Worm (Caenorhabditis elegans) whole organism, mixed stage, embryonic: ENCODE data around the gene osm-11.

Source experiments
- bed-3 ChIP-seq: fragments of 200-800 bp; sonication (Bioruptor generic); optimal IDR thresholded peaks from 3 replicates; lab custom pipeline; 2018; ENCODE audit warnings: mild to moderate bottlenecking, missing genetic modification characterization, moderate library complexity, missing compliant biosample characterization
- ceh-39 ChIP-seq: fragments of 150-350 bp; optimal IDR thresholded peaks from 2 replicates; lab custom pipeline; 2014; ENCODE audit warnings: missing biosample characterization, missing genetic modification characterization
- ceh-43 ChIP-seq: fragments of 200-800 bp; sonication (Bioruptor generic); optimal IDR thresholded peaks from 2 replicates; lab custom pipeline; 2018; ENCODE audit warnings: mild to moderate bottlenecking, missing genetic modification characterization, moderate library complexity, missing compliant biosample characterization
- ces-1 ChIP-seq: fragments of 150-350 bp; optimal IDR thresholded peaks from 2 replicates; lab custom pipeline; 2014; ENCODE audit warnings: missing biosample characterization, missing genetic modification reagents, missing genetic modification characterization
- cnd-1 ChIP-seq: fragments of 200-800 bp; sonication (Bioruptor generic); optimal IDR thresholded peaks from 2 replicates; lab custom pipeline; 2018; ENCODE audit warnings: mild to moderate bottlenecking, missing genetic modification characterization, missing compliant biosample characterization
- drap-1 ChIP-seq: fragments of 200-800 bp; sonication (Bioruptor generic); optimal IDR thresholded peaks from 3 replicates; lab custom pipeline; 2018; ENCODE audit warnings: mild to moderate bottlenecking, missing genetic modification characterization, missing compliant biosample characterization
- elt-1 ChIP-seq: sonication (generic microtip); optimal IDR thresholded peaks from 2 replicates; lab custom pipeline; 2017; ENCODE audit warnings: missing genetic modification characterization, mild to moderate bottlenecking, missing compliant biosample characterization, antibody characterized with exemption, moderate library complexity, borderline replicate concordance; ENCODE audit not compliant: insufficient read depth
- flh-1 ChIP-seq: fragments of 200-800 bp; sonication (Bioruptor generic); optimal IDR thresholded peaks from 2 replicates; lab custom pipeline; 2018; ENCODE audit warnings: mild to moderate bottlenecking, missing genetic modification characterization, moderate library complexity, missing compliant biosample characterization
- ham-2 ChIP-seq: fragments of 200-800 bp; sonication (Bioruptor generic); optimal IDR thresholded peaks from 2 replicates; lab custom pipeline; 2018; ENCODE audit warnings: mild to moderate bottlenecking, missing genetic modification characterization, missing compliant biosample characterization
- hlh-1 ChIP-seq: fragments of 150-350 bp; optimal IDR thresholded peaks from 2 replicates; lab custom pipeline; 2014; ENCODE audit warnings: missing biosample characterization, missing genetic modification reagents, missing genetic modification characterization
- lin-13 ChIP-seq: fragments of 150-350 bp; optimal IDR thresholded peaks from 2 replicates; lab custom pipeline; 2014; ENCODE audit warnings: missing biosample characterization, missing genetic modification characterization
- lin-32 ChIP-seq: fragments of 200-800 bp; sonication (Bioruptor generic); optimal IDR thresholded peaks from 2 replicates; lab custom pipeline; 2018; ENCODE audit warnings: mild to moderate bottlenecking, missing genetic modification characterization, missing compliant biosample characterization
- lsy-2 ChIP-seq: fragments of 150-350 bp; optimal IDR thresholded peaks from 2 replicates; lab custom pipeline; 2014; ENCODE audit warnings: missing biosample characterization, missing genetic modification characterization
- mab-5 ChIP-seq: fragments of 150-350 bp; optimal IDR thresholded peaks from 2 replicates; lab custom pipeline; 2014; ENCODE audit warnings: missing biosample characterization, missing genetic modification characterization
- mls-2 ChIP-seq: sonication (generic microtip); optimal IDR thresholded peaks from 2 replicates; lab custom pipeline; 2016; ENCODE audit warnings: mild to moderate bottlenecking, missing genetic modification characterization, moderate library complexity, missing compliant biosample characterization
- nhr-12 ChIP-seq: fragments of 150-350 bp; optimal IDR thresholded peaks from 2 replicates; lab custom pipeline; 2014; ENCODE audit warnings: missing biosample characterization, missing genetic modification characterization
- nhr-2 ChIP-seq: fragments of 150-350 bp; optimal IDR thresholded peaks from 2 replicates; lab custom pipeline; 2014; ENCODE audit warnings: missing biosample characterization, missing genetic modification characterization
- nhr-237 ChIP-seq: fragments of 150-350 bp; optimal IDR thresholded peaks from 2 replicates; lab custom pipeline; 2014; ENCODE audit warnings: missing biosample characterization, missing genetic modification characterization
- nhr-28 ChIP-seq: fragments of 150-350 bp; optimal IDR thresholded peaks from 2 replicates; lab custom pipeline; 2014; ENCODE audit warnings: missing biosample characterization, missing genetic modification characterization
- nhr-76 ChIP-seq: sonication (generic microtip); optimal IDR thresholded peaks from 2 replicates; lab custom pipeline; 2017; ENCODE audit warnings: missing biosample characterization, missing genetic modification characterization
- snpc-4 ChIP-seq: fragments of 150-350 bp; optimal IDR thresholded peaks from 2 replicates; lab custom pipeline; 2014; ENCODE audit warnings: missing biosample characterization, missing genetic modification characterization
- sptf-1 ChIP-seq: sonication (generic microtip); optimal IDR thresholded peaks from 2 replicates; lab custom pipeline; 2017; ENCODE audit warnings: mild to moderate bottlenecking, missing genetic modification characterization, moderate library complexity, missing compliant biosample characterization
- tbx-8 ChIP-seq: fragments of 200-800 bp; sonication (Bioruptor generic); optimal IDR thresholded peaks from 2 replicates; lab custom pipeline; 2018; ENCODE audit warnings: mild to moderate bottlenecking, missing genetic modification characterization, moderate library complexity, missing compliant biosample characterization
- unc-120 ChIP-seq: sonication (generic microtip); optimal IDR thresholded peaks from 2 replicates; lab custom pipeline; 2017; ENCODE audit warnings: missing genetic modification characterization, missing compliant biosample characterization; ENCODE audit not compliant: poor library complexity, severe bottlenecking
- unc-62 ChIP-seq: fragments of 150-350 bp; optimal IDR thresholded peaks from 2 replicates; lab custom pipeline; 2014; ENCODE audit warnings: missing biosample characterization, missing genetic modification reagents, missing genetic modification characterization
- zip-8 ChIP-seq: fragments of 150-350 bp; optimal IDR thresholded peaks from 2 replicates; lab custom pipeline; 2014; ENCODE audit warnings: missing biosample characterization, missing genetic modification characterization
- ztf-11 ChIP-seq: fragments of 150-350 bp; optimal IDR thresholded peaks from 2 replicates; lab custom pipeline; 2014; ENCODE audit warnings: missing biosample characterization, missing genetic modification characterization

The osm-11 gene

ce11 chrX:17419813-17420584, 1.4 kb downstream of the osm-11 start:
- TF ChIP-seq lin-13 (tag; lab: Kevin White, UChicago): no peak
- no peak for TF ChIP-seq elt-1 (tag; lab: Kevin White, UChicago)
- no peak for TF ChIP-seq cnd-1 (tag; lab: Kevin White, UChicago)
- TF ChIP-seq nhr-76: no peak
- no peak for TF ChIP-seq unc-120 (tag; lab: Kevin White, UChicago)
- no peak for TF ChIP-seq lsy-2

- TF ChIP-seq cnd-1 (tag; lab: Kevin White, UChicago) (no peak), hlh-1 (no peak), ces-1 (no peak), ztf-11 (tag; lab: Kevin White, UChicago) (no peak)
These were observed 3.8 kb downstream of the osm-11 start for ce11 chrX:17417505-17418004.

- TF ChIP-seq mls-2 (peak; percentile 64), sptf-1 (tag; lab: Kevin White, UChicago) (peak; percentile 62), zip-8 (tag; lab: Kevin White, UChicago) (no peak), ham-2 (peak; percentile 49), cnd-1 (tag; lab: Kevin White, UChicago) (no peak)
- TF ChIP-seq, all 35 proteins: peak for 3
These were observed 7.5 kb downstream of the osm-11 start, which contains the start of gene crb-1 for ce11 chrX:17413868-17414267. crb-1 (minus strand) TSS chrX:17414014.

- TF ChIP-seq zip-8 (tag; lab: Kevin White, UChicago): peak; percentile 42
- TF ChIP-seq ceh-43 (GFP tag; lab: Kevin White, UChicago): no peak
- no peak for TF ChIP-seq lin-32 (GFP tag; lab: Kevin White, UChicago)
These were observed 8.7 kb downstream of the osm-11 start for ce11 chrX:17412642-17413041.

ce11 chrX:17408855-17409254, 12.5 kb downstream of the osm-11 start:
- TF ChIP-seq ztf-11 (tag; lab: Kevin White, UChicago) (no peak), drap-1 (GFP tag; lab: Kevin White, UChicago) (no peak), ces-1 (no peak), hlh-1 (no peak), snpc-4 (tag; lab: Kevin White, UChicago) (no peak), lin-13 (tag; lab: Kevin White, UChicago) (no peak)

- TF ChIP-seq ces-1 (no peak), ceh-39 (no peak), drap-1 (GFP tag; lab: Kevin White, UChicago) (no peak), nhr-237 (tag; lab: Kevin White, UChicago) (no peak), ham-2 (no peak), mls-2 (no peak)
These were observed 18.3 kb downstream of the osm-11 start for ce11 chrX:17403058-17403457.

ce11 chrX:17401264-17401663, 20.1 kb downstream of the osm-11 start, which contains the start of gene F11C7.6:
F11C7.6 (plus strand) TSS chrX:17401564.
- no peak for TF ChIP-seq hlh-1
- TF ChIP-seq elt-1 (tag; lab: Kevin White, UChicago): no peak
- no peak for TF ChIP-seq ham-2
- no peak for TF ChIP-seq mab-5
- TF ChIP-seq ceh-43 (GFP tag; lab: Kevin White, UChicago): no peak
- TF ChIP-seq nhr-2: no peak
- no peak for TF ChIP-seq nhr-76

ce11 chrX:17400425-17400824, 21.0 kb downstream of the osm-11 start:
- TF ChIP-seq nhr-12 (no peak), lin-32 (GFP tag; lab: Kevin White, UChicago) (no peak), zip-8 (tag; lab: Kevin White, UChicago) (no peak), nhr-28 (tag; lab: Kevin White, UChicago) (no peak), ham-2 (no peak), drap-1 (GFP tag; lab: Kevin White, UChicago) (no peak), unc-62 (no peak), nhr-76 (no peak), snpc-4 (tag; lab: Kevin White, UChicago) (no peak), ces-1 (no peak), tbx-8 (GFP tag; lab: Kevin White, UChicago) (no peak), flh-1 (GFP tag; lab: Kevin White, UChicago) (no peak), elt-1 (tag; lab: Kevin White, UChicago) (no peak), bed-3 (GFP tag; lab: Kevin White, UChicago) (no peak), unc-120 (tag; lab: Kevin White, UChicago) (no peak), mab-5 (no peak)
